Worm (Caenorhabditis elegans) whole organism, L4 larva: ENCODE measurements around the gene R08E5.1.

Experiments used
- lin-13 ChIP-seq: fragments of 150-350 bp; optimal IDR thresholded peaks from 2 replicates; lab custom pipeline; 2014; ENCODE audit warnings: missing biosample characterization, missing genetic modification reagents, missing genetic modification characterization
- lin-39 ChIP-seq: fragments of 150-350 bp; optimal IDR thresholded peaks from 2 replicates; lab custom pipeline; 2014; ENCODE audit warnings: missing biosample characterization, missing genetic modification reagents, missing genetic modification characterization
- snpc-4 ChIP-seq: fragments of 150-350 bp; optimal IDR thresholded peaks from 2 replicates; lab custom pipeline; 2014; ENCODE audit warnings: missing biosample characterization, missing genetic modification characterization

DNA sequence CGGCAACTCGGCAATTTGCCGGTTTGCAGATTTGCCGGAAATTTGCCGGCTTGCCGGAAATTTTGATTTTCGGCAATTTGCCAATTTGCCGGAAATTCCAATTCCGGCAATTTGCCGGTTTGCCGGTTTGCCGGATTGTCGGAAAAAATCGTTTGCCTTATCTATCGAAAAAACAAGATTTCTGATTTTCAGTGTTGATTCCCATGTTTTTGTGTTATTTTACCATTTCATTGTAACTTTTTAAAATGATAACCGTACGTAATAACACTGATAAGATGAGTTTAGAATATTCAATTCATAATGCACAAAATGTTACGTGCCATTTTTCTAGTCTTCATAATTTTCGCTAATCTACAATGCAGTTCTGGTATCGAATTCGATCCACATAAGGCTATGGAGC lies 10.5 kb downstream of the R08E5.1 start, which contains the start of gene oac-55:
- TF ChIP-seq lin-13 (GFP tag; lab: Kevin White, UChicago) (no peak), snpc-4 (tag; lab: Kevin White, UChicago) (no peak), lin-39 (tag; lab: Kevin White, UChicago) (no peak)
